Worm (Caenorhabditis elegans) whole organism, L4/young adult: Measurements from ENCODE around the gene T15H9.5.

Experiments used
- dao-5 ChIP-seq: sonication (generic microtip); optimal IDR thresholded peaks from 2 replicates; lab custom pipeline; 2016; ENCODE audit warnings: missing genotype, missing genetic modification characterization, moderate library complexity, missing compliant biosample characterization
- him-1 ChIP-seq: sonication (generic microtip); optimal IDR thresholded peaks from 2 replicates; lab custom pipeline; 2016; ENCODE audit warnings: missing genotype, missing genetic modification reagents, missing genetic modification characterization, missing compliant biosample characterization

- TF ChIP-seq dao-5 (no peak), him-1 (tag; lab: Kevin White, UChicago) (no peak)
Measured at ce11 chrII:9605336-9605735, 5.9 kb downstream of the T15H9.5 start, which contains the start of gene nhr-19.
